Worm (Caenorhabditis elegans): Measurements from ENCODE around the gene clec-34.

clec-34 gene

DNA sequence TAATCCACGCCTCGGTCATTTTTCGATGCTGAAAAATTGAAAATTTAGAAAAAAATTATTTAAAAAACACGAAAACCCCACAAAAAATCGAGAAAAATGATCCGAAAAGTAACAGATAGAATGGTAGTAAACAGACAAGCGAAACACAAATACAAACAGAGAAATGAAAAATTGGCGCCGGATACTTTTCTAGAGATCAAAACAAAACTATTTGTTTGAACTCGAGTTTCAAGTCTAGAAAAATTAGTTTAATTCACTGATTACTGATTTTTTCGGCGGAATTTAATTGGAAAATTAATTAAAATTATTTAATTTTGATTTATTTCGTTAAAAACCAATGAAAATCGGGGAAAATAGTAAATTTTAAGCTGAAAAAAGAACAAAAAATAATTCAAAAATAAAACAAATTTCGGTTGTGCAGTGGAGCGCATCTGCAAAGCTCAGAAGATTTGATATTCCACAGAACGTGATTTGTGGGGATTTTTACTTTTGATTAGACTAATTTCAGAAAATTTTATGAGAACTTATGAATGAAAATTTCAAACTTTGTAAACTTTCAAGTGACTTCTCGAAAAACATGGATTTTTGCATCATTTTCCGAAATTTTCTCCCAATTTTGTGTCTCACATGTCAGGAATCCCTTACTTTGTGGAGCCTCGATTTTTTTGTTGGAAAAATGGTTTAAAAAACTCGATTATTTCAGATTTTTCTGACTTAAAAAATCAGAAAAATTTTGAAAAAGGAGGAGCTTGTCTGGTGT, 10.8 kb downstream of the clec-34 start, which contains the start of gene gyg-2 (continued):
- TF ChIP-seq lsy-27 (tag; optimal IDR thresholded peaks at IDR 0.05; ENCODE audit: borderline replicate concordance, insufficient read depth) = no peak
- TF ChIP-seq lir-1 (GFP tag; conservative IDR thresholded peaks at IDR 0.05) = no peak
- TF ChIP-seq lag-1 (GFP tag; IDR thresholded peaks at IDR 0.05) = no peak
- no peak for TF ChIP-seq F52B5.7 (tag; optimal IDR thresholded peaks at IDR 0.05)
- no peak for TF ChIP-seq nhr-27 (tag; optimal IDR thresholded peaks at IDR 0.05)
- peak; percentile 55 for TF ChIP-seq dpl-1 (GFP tag; optimal IDR thresholded peaks at IDR 0.05)
- peak; percentile 66 for TF ChIP-seq ceh-91 (GFP tag; IDR thresholded peaks at IDR 0.05)
- no peak for TF ChIP-seq nfyb-1 (GFP tag; IDR thresholded peaks at IDR 0.05)
- TF ChIP-seq ZK185.1 (tag; optimal IDR thresholded peaks at IDR 0.05; ENCODE audit: poor library complexity, severe bottlenecking) = no peak
- TF ChIP-seq Y95B8A.8 (GFP tag; IDR thresholded peaks at IDR 0.05) = no peak
- no peak for TF ChIP-seq him-1 (tag; optimal IDR thresholded peaks at IDR 0.05)
- peak; percentile 62; the same call in 1 of the 2 replicates for TF ChIP-seq hsf-1 (GFP tag; IDR thresholded peaks at IDR 0.05)
- TF ChIP-seq mes-4 (tag; optimal IDR thresholded peaks at IDR 0.05) = no peak
- no peak for TF ChIP-seq ekl-4 (GFP tag; IDR thresholded peaks at IDR 0.05)
- TF ChIP-seq C06A6.2 (GFP tag; conservative IDR thresholded peaks at IDR 0.05) = no peak
- no peak for TF ChIP-seq unc-130 (GFP tag; optimal IDR thresholded peaks at IDR 0.05)
- TF ChIP-seq aptf-2 (GFP tag; conservative IDR thresholded peaks at IDR 0.05) = no peak
- TF ChIP-seq F49E8.2 (tag; optimal IDR thresholded peaks at IDR 0.05; ENCODE audit: insufficient read depth) = peak; percentile 22
- TF ChIP-seq F57C9.4 (tag; optimal IDR thresholded peaks at IDR 0.05) = no peak
- peak in 1 of 3 experiments; percentile 53 for TF ChIP-seq lin-35 (GFP tag; optimal IDR thresholded peaks at IDR 0.05)
- peak; percentile 53; the same call in 1 of the 2 replicates for TF ChIP-seq D2030.7 (GFP tag; IDR thresholded peaks at IDR 0.05)
- TF ChIP-seq cebp-1 (GFP tag; IDR thresholded peaks at IDR 0.05) = no peak
- no peak for TF ChIP-seq cebp-1 (tag; optimal IDR thresholded peaks at IDR 0.05)

DNA sequence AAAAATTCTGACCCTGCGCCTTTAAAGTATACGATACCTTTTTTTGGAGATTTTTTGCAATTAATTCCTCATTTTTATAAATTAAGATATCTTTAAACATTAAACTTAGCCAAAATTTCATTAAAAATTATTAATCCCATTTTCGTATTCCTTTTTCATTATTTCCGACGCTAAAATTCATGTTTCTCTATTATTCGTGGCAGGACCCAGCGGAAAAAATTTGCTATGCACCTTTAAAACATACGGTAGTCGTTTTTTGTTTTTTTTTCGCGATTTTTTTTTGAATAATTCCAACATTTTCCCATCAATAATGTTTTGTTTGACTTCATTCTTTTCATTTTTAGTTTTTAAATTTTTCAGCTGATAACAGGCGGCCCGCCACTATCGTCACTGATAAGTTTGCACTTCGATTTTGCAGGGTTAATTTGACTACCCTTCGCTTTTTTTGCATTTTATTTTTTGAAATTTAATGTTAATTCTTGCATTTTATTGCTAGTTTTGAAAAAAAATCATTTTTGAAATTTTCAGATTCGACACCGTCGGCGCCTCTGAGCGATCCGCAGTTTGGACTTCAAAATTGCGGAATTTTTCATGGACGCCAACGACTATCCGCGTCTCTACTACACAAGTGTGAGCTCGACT, 11.6 kb downstream of the clec-34 start, which contains the start of gene dkf-2:
TSS of gene dkf-2 (plus strand) at position 592 of the 642 bp plus-strand sequence.
- TF ChIP-seq attf-6 (GFP tag; IDR thresholded peaks at IDR 0.05) (peak; percentile 78), xnd-1 (tag; optimal IDR thresholded peaks at IDR 0.05) (peak; percentile 97), mcd-1 (GFP tag; IDR thresholded peaks at IDR 0.05) (0 out of 2 replicates have a peak, but pooled peaks have one; percentile 20), F33H1.4 (GFP tag; IDR thresholded peaks at IDR 0.05) (peak; percentile 90), athp-1 (tag; optimal IDR thresholded peaks at IDR 0.05) (no peak), Y53G8AR.9 (GFP tag; conservative IDR thresholded peaks at IDR 0.05) (no peak), snpc-3.4 (tag; optimal IDR thresholded peaks at IDR 0.05) (peak; percentile 19), snpc-1.1 (tag; optimal IDR thresholded peaks at IDR 0.05; ENCODE audit: insufficient read depth) (peak; percentile 12), sea-2 (GFP tag; IDR thresholded peaks at IDR 0.05) (no peak), lsy-27 (tag; optimal IDR thresholded peaks at IDR 0.05; ENCODE audit: borderline replicate concordance, insufficient read depth) (no peak), hmg-1.2 (GFP tag; IDR thresholded peaks at IDR 0.05) (no peak), ceh-100 (GFP tag; IDR thresholded peaks at IDR 0.05) (peak; percentile 48), lsl-1 (GFP tag; optimal IDR thresholded peaks at IDR 0.05) (peak; percentile 97), ceh-91 (GFP tag; IDR thresholded peaks at IDR 0.05) (peak; percentile 12; the same call in 1 of the 2 replicates), dox-1 (GFP tag; IDR thresholded peaks at IDR 0.05) (0 out of 2 replicates have a peak, but pooled peaks have one; percentile 16), madf-8 (GFP tag; conservative IDR thresholded peaks at IDR 0.05) (peak; percentile 74), F57C9.4 (tag; optimal IDR thresholded peaks at IDR 0.05) (no peak), ekl-4 (GFP tag; IDR thresholded peaks at IDR 0.05) (0 out of 2 replicates have a peak, but pooled peaks have one; percentile 41), snpc-4 (GFP tag; optimal IDR thresholded peaks at IDR 0.05) (no peak), snpc-4 (tag; optimal IDR thresholded peaks at IDR 0.05) (peak in 2 of 4 experiments; percentile 17 to 19), madf-6 (GFP tag; IDR thresholded peaks at IDR 0.05) (peak; percentile 92), Y95B8A.8 (GFP tag; IDR thresholded peaks at IDR 0.05) (no peak), D2030.7 (GFP tag; IDR thresholded peaks at IDR 0.05) (peak; percentile 21; the same call in 1 of the 2 replicates)
